Worm (Caenorhabditis elegans) whole organism, young adult: ENCODE measurements around the gene eri-12.

ENCODE experiments used
- D2030.7 ChIP-seq: fragments of 200-800 bp; sonication (Bioruptor generic); IDR thresholded peaks from 2 replicates; pipeline ENCODE4 v1.3.6; 2022; ENCODE audit warnings: missing genetic modification reagents, missing genetic modification characterization, missing compliant biosample characterization
- F33H1.4 ChIP-seq: fragments of 200-800 bp; sonication (Bioruptor generic); IDR thresholded peaks from 2 replicates; pipeline ENCODE4 v1.3.6; 2022; ENCODE audit warnings: missing genetic modification reagents, missing genetic modification characterization, missing compliant biosample characterization
- F49E8.2 ChIP-seq: sonication (generic microtip); optimal IDR thresholded peaks from 3 replicates; lab custom pipeline; 2017; ENCODE audit warnings: missing genetic modification characterization, mild to moderate bottlenecking, missing compliant biosample characterization, antibody characterized with exemption, moderate library complexity; ENCODE audit not compliant: insufficient read depth
- Y53F4B.3 ChIP-seq: fragments of 200-800 bp; sonication (Bioruptor generic); IDR thresholded peaks from 2 replicates; pipeline ENCODE4 v1.3.6; 2022; ENCODE audit warnings: missing genetic modification reagents, missing genetic modification characterization, missing compliant biosample characterization
- Y67H2A.10 ChIP-seq: fragments of 200-800 bp; sonication (Bioruptor generic); conservative IDR thresholded peaks from 2 replicates; pipeline ENCODE4 v1.3.6; 2022; ENCODE audit warnings: missing genetic modification reagents, missing genetic modification characterization, missing compliant biosample characterization
- attf-6 ChIP-seq: fragments of 200-800 bp; sonication (Bioruptor generic); IDR thresholded peaks from 2 replicates; pipeline ENCODE4 v1.3.6; 2022; ENCODE audit warnings: missing genetic modification reagents, missing genetic modification characterization, missing compliant biosample characterization
- ccch-3 ChIP-seq: fragments of 200-800 bp; sonication (Bioruptor generic); optimal IDR thresholded peaks from 2 replicates; lab custom pipeline; 2018; ENCODE audit warnings: mild to moderate bottlenecking, missing genetic modification characterization, missing compliant biosample characterization
- cebp-1 ChIP-seq, 2 experiments: fragments of 200-800 bp in 1 of 2; sonication (Bioruptor generic) in 1 of 2; sonication (generic microtip) in 1 of 2; IDR thresholded peaks in 1 of 2; optimal IDR thresholded peaks in 1 of 2; 2 replicates each; pipeline versions ENCODE4 v1.3.6 to Lab custom; 2017 to 2022; ENCODE audit warnings: missing compliant biosample characterization in 2 of 2, missing genetic modification characterization in 2 of 2, mild to moderate bottlenecking in 1 of 2, missing genetic modification reagents in 1 of 2, moderate library complexity in 1 of 2
- cebp-2 ChIP-seq: fragments of 200-800 bp; sonication (Bioruptor generic); IDR thresholded peaks from 2 replicates; pipeline ENCODE4 v1.3.6; 2022; ENCODE audit warnings: missing genetic modification characterization, missing compliant biosample characterization
- dox-1 ChIP-seq: fragments of 200-800 bp; sonication (Bioruptor generic); IDR thresholded peaks from 2 replicates; pipeline ENCODE4 v1.3.6; 2022; ENCODE audit warnings: missing genetic modification reagents, missing genetic modification characterization, missing compliant biosample characterization
- egrh-3 ChIP-seq: fragments of 200-800 bp; sonication (Bioruptor generic); IDR thresholded peaks from 2 replicates; pipeline ENCODE4 v1.3.6; 2022; ENCODE audit warnings: missing genetic modification reagents, missing genetic modification characterization, missing compliant biosample characterization
- him-1 ChIP-seq: sonication (generic microtip); optimal IDR thresholded peaks from 2 replicates; lab custom pipeline; 2016; ENCODE audit warnings: missing genotype, missing genetic modification reagents, missing genetic modification characterization, missing compliant biosample characterization
- hlh-26 ChIP-seq: fragments of 200-800 bp; sonication (Bioruptor generic); conservative IDR thresholded peaks from 2 replicates; pipeline ENCODE4 v1.3.6; 2022; ENCODE audit warnings: missing genetic modification reagents, missing genetic modification characterization, missing compliant biosample characterization
- hmg-1.2 ChIP-seq: fragments of 200-800 bp; sonication (Bioruptor generic); IDR thresholded peaks from 2 replicates; pipeline ENCODE4 v1.3.6; 2022; ENCODE audit warnings: missing genetic modification reagents, missing genetic modification characterization, missing compliant biosample characterization
- hmg-20 ChIP-seq: fragments of 200-800 bp; sonication (Bioruptor generic); IDR thresholded peaks from 2 replicates; pipeline ENCODE4 v1.3.6; 2022; ENCODE audit warnings: missing genetic modification reagents, missing genetic modification characterization, missing compliant biosample characterization
- hsf-1 ChIP-seq: fragments of 200-800 bp; sonication (Bioruptor generic); IDR thresholded peaks from 2 replicates; pipeline ENCODE4 v1.3.6; 2022; ENCODE audit warnings: missing genetic modification reagents, missing genetic modification characterization, missing compliant biosample characterization
- lag-1 ChIP-seq: fragments of 200-800 bp; sonication (Bioruptor generic); IDR thresholded peaks from 2 replicates; pipeline ENCODE4 v1.3.6; 2022; ENCODE audit warnings: missing genetic modification reagents, missing genetic modification characterization, missing compliant biosample characterization
- lin-40 ChIP-seq: sonication (generic microtip); optimal IDR thresholded peaks from 2 replicates; lab custom pipeline; 2016; ENCODE audit warnings: missing genetic modification characterization, mild to moderate bottlenecking, missing compliant biosample characterization, missing genotype, missing genetic modification reagents
- lsl-1 ChIP-seq: fragments of 200-800 bp; sonication (Bioruptor generic); optimal IDR thresholded peaks from 2 replicates; lab custom pipeline; 2018; ENCODE audit warnings: mild to moderate bottlenecking, missing genetic modification characterization, moderate library complexity, missing compliant biosample characterization
- madf-3 ChIP-seq: fragments of 200-800 bp; sonication (Bioruptor generic); IDR thresholded peaks from 2 replicates; pipeline ENCODE4 v1.3.6; 2022; ENCODE audit warnings: missing genetic modification reagents, missing genetic modification characterization, missing compliant biosample characterization
- madf-6 ChIP-seq: fragments of 200-800 bp; sonication (Bioruptor generic); IDR thresholded peaks from 2 replicates; pipeline ENCODE4 v1.3.6; 2022; ENCODE audit warnings: missing genetic modification reagents, missing genetic modification characterization, missing compliant biosample characterization
- madf-8 ChIP-seq: fragments of 200-800 bp; sonication (Bioruptor generic); conservative IDR thresholded peaks from 2 replicates; pipeline ENCODE4 v1.3.6; 2022; ENCODE audit warnings: missing genetic modification reagents, missing genetic modification characterization, missing compliant biosample characterization
- mcd-1 ChIP-seq: fragments of 200-800 bp; sonication (Bioruptor generic); IDR thresholded peaks from 2 replicates; pipeline ENCODE4 v1.3.6; 2022; ENCODE audit warnings: missing genetic modification reagents, missing genetic modification characterization, missing compliant biosample characterization
- nfya-1 ChIP-seq: sonication (generic microtip); optimal IDR thresholded peaks from 2 replicates; lab custom pipeline; 2017; ENCODE audit warnings: antibody characterized with exemption, missing compliant biosample characterization, missing genetic modification characterization, borderline replicate concordance; ENCODE audit not compliant: insufficient read depth
- nhr-80 ChIP-seq: sonication (generic microtip); optimal IDR thresholded peaks from 2 replicates; lab custom pipeline; 2016; ENCODE audit warnings: missing genetic modification characterization, missing compliant biosample characterization
- rec-8 ChIP-seq, 2 experiments: sonication (generic microtip); optimal IDR thresholded peaks; 2 replicates each; lab custom pipeline; 2016; ENCODE audit warnings: mild to moderate bottlenecking in 2 of 2, missing genetic modification characterization in 2 of 2, missing genetic modification reagents in 2 of 2, missing genotype in 2 of 2, missing biosample characterization in 1 of 2, missing compliant biosample characterization in 1 of 2, moderate library complexity in 1 of 2
- unc-130 ChIP-seq: sonication (generic microtip); optimal IDR thresholded peaks from 2 replicates; lab custom pipeline; 2016; ENCODE audit warnings: missing genetic modification reagents, missing genetic modification characterization, missing compliant biosample characterization
- xnd-1 ChIP-seq: sonication (generic microtip); optimal IDR thresholded peaks from 2 replicates; lab custom pipeline; 2016; ENCODE audit warnings: missing genotype, missing genetic modification reagents, missing genetic modification characterization, missing compliant biosample characterization
- ztf-18 ChIP-seq: sonication (generic microtip); optimal IDR thresholded peaks from 2 replicates; lab custom pipeline; 2016; ENCODE audit warnings: missing genotype, mild to moderate bottlenecking, missing genetic modification characterization, missing compliant biosample characterization
- ztf-25 ChIP-seq: fragments of 200-800 bp; sonication (Bioruptor generic); IDR thresholded peaks from 2 replicates; pipeline ENCODE4 v1.3.6; 2022; ENCODE audit warnings: missing genetic modification reagents, missing genetic modification characterization, missing compliant biosample characterization

Gene eri-12

ce11 chrIV:12124314-12125084 lies 32.1 kb upstream of the eri-12 start, which contains the start of gene dhhc-6 (continued):
- no peak; the same call in 1 of the 2 replicates for TF ChIP-seq hmg-1.2
- 0 out of 2 replicates have a peak, but pooled peaks have one; percentile 30 for TF ChIP-seq hsf-1 (GFP tag; lab: Robert Waterston, UW)
- no peak for TF ChIP-seq ztf-25
- peak; percentile 56; the same call in 1 of the 2 replicates for TF ChIP-seq egrh-3
- TF ChIP-seq mcd-1 (GFP tag; lab: Robert Waterston, UW): no peak
- TF ChIP-seq hlh-26 (GFP tag; lab: Robert Waterston, UW): no peak
- 0 out of 2 replicates have a peak, but pooled peaks have one; percentile 43 for TF ChIP-seq attf-6 (GFP tag; lab: Robert Waterston, UW)
- peak; percentile 84 for TF ChIP-seq madf-3 (GFP tag; lab: Robert Waterston, UW)

- no peak for TF ChIP-seq rec-8 (tag; optimal IDR thresholded peaks at IDR 0.05; lab: Kevin White, UChicago)
- peak; percentile 83 for TF ChIP-seq F33H1.4 (GFP tag; lab: Robert Waterston, UW)
- TF ChIP-seq ccch-3: no peak
- no peak for TF ChIP-seq lin-40 (tag; lab: Kevin White, UChicago)
- TF ChIP-seq hmg-20 (GFP tag; lab: Robert Waterston, UW): no peak
- TF ChIP-seq D2030.7 (GFP tag; lab: Robert Waterston, UW): peak; percentile 33; the same call in 1 of the 2 replicates
- TF ChIP-seq unc-130: no peak
- peak; percentile 43; the same call in 1 of the 2 replicates for TF ChIP-seq madf-8 (GFP tag; lab: Robert Waterston, UW)
- peak; percentile 90 for TF ChIP-seq lsl-1
- peak; percentile 30 for TF ChIP-seq him-1 (tag; lab: Kevin White, UChicago)
- peak; percentile 18 for TF ChIP-seq F49E8.2
- no peak for TF ChIP-seq nfya-1
- peak; percentile 74 for TF ChIP-seq madf-6 (GFP tag; lab: Robert Waterston, UW)
- peak; percentile 67 for TF ChIP-seq xnd-1 (tag; lab: Kevin White, UChicago)
These were observed 29.7 kb upstream of the eri-12 start for ce11 chrIV:12126740-12127472.

- no peak for TF ChIP-seq lag-1 (GFP tag; lab: Robert Waterston, UW)
- TF ChIP-seq F49E8.2: no peak
- TF ChIP-seq Y67H2A.10 (GFP tag; lab: Robert Waterston, UW): no peak
- no peak for TF ChIP-seq dox-1 (GFP tag; lab: Robert Waterston, UW)
- TF ChIP-seq ztf-18 (tag; lab: Kevin White, UChicago): no peak
- TF ChIP-seq Y53F4B.3 (GFP tag; lab: Robert Waterston, UW): no peak
- no peak for TF ChIP-seq nhr-80 (tag; lab: Kevin White, UChicago)
- 0 out of 2 replicates have a peak, but pooled peaks have one; percentile 24 for TF ChIP-seq cebp-1 (GFP tag; IDR thresholded peaks at IDR 0.05; lab: Robert Waterston, UW)
- peak; percentile 59 for TF ChIP-seq cebp-1 (tag; optimal IDR thresholded peaks at IDR 0.05; lab: Kevin White, UChicago)
- TF ChIP-seq cebp-2 (GFP tag; lab: Robert Waterston, UW): 0 out of 2 replicates have a peak, but pooled peaks have one; percentile 41
These were observed 28.8 kb upstream of the eri-12 start for ce11 chrIV:12127838-12128237.

ce11 chrIV:12128708-12129107 lies 27.9 kb upstream of the eri-12 start:
- TF ChIP-seq nhr-80 (tag; lab: Kevin White, UChicago) (peak; percentile 67), cebp-2 (GFP tag; lab: Robert Waterston, UW) (0 out of 2 replicates have a peak, but pooled peaks have one; percentile 10), xnd-1 (tag; lab: Kevin White, UChicago) (no peak), cebp-1 (GFP tag; IDR thresholded peaks at IDR 0.05; lab: Robert Waterston, UW) (no peak), cebp-1 (tag; optimal IDR thresholded peaks at IDR 0.05; lab: Kevin White, UChicago) (peak; percentile 6)
